Worm (Caenorhabditis elegans) whole organism, L1 larva: ENCODE measurements around the gene col-95.

Experiments
- C34B4.2 ChIP-seq: sonication (generic microtip); optimal IDR thresholded peaks from 2 replicates; lab custom pipeline; 2017; ENCODE audit warnings: mild to moderate bottlenecking, missing genetic modification characterization, missing compliant biosample characterization
- F16B12.6 ChIP-seq: fragments of 150-350 bp; optimal IDR thresholded peaks from 2 replicates; lab custom pipeline; 2014; ENCODE audit warnings: missing biosample characterization, missing genetic modification characterization
- Y116A8C.19 ChIP-seq: sonication (generic microtip); optimal IDR thresholded peaks from 2 replicates; lab custom pipeline; 2016; ENCODE audit warnings: missing compliant biosample characterization, missing genetic modification characterization, borderline replicate concordance
- alr-1 ChIP-seq: fragments of 200-800 bp; sonication (Bioruptor generic); optimal IDR thresholded peaks from 2 replicates; lab custom pipeline; 2018; ENCODE audit warnings: borderline replicate concordance, mild to moderate bottlenecking, missing genetic modification characterization, missing compliant biosample characterization
- blmp-1 ChIP-seq: fragments of 150-350 bp; optimal IDR thresholded peaks from 2 replicates; lab custom pipeline; 2014; ENCODE audit warnings: missing biosample characterization, missing genetic modification characterization
- ceh-63 ChIP-seq: fragments of 200-800 bp; sonication (Bioruptor generic); optimal IDR thresholded peaks from 2 replicates; lab custom pipeline; 2018; ENCODE audit warnings: mild to moderate bottlenecking, missing genetic modification characterization, missing compliant biosample characterization
- ceh-8 ChIP-seq: fragments of 200-800 bp; sonication (Bioruptor generic); optimal IDR thresholded peaks from 2 replicates; lab custom pipeline; 2018; ENCODE audit warnings: mild to moderate bottlenecking, missing genetic modification characterization, moderate library complexity, missing compliant biosample characterization
- ceh-82 ChIP-seq, 3 experiments: fragments of 150-350 bp in 1 of 3; sonication (generic microtip) in 2 of 3; optimal IDR thresholded peaks; 2 replicates each; lab custom pipeline; 2014 to 2017; ENCODE audit warnings: missing biosample characterization in 3 of 3, missing genetic modification characterization in 3 of 3
- ceh-90 ChIP-seq: sonication (generic microtip); optimal IDR thresholded peaks from 2 replicates; lab custom pipeline; 2016; ENCODE audit warnings: missing genetic modification characterization, missing compliant biosample characterization
- dpl-1 ChIP-seq, 3 experiments: fragments of 150-350 bp in 2 of 3; sonication (generic microtip) in 1 of 3; optimal IDR thresholded peaks; 2 replicates each; lab custom pipeline; 2014 to 2017; ENCODE audit warnings: missing biosample characterization in 3 of 3, missing genetic modification characterization in 3 of 3, missing genetic modification reagents in 3 of 3
- efl-1 ChIP-seq, 4 experiments: fragments of 150-350 bp; optimal IDR thresholded peaks in 3 of 4; peaks in 1 of 4; 1 replicate in 1 of 4; 2 replicates in 3 of 4; lab custom pipeline; 2014; ENCODE audit warnings: missing biosample characterization in 2 of 4, missing genetic modification characterization in 2 of 4, missing genetic modification reagents in 2 of 4
- egl-27 ChIP-seq, 2 experiments: fragments of 150-350 bp in 1 of 2; sonication (generic microtip); optimal IDR thresholded peaks; 3 replicates each; lab custom pipeline; 2017 to 2018; ENCODE audit warnings: missing biosample characterization in 2 of 2, missing genetic modification characterization in 2 of 2, missing genetic modification reagents in 2 of 2
- elt-2 ChIP-seq: sonication (generic microtip); optimal IDR thresholded peaks from 2 replicates; lab custom pipeline; 2016; ENCODE audit warnings: missing genetic modification characterization, mild to moderate bottlenecking, inconsistent platforms, missing compliant biosample characterization, missing genetic modification reagents
- fkh-10 ChIP-seq: sonication (generic microtip); optimal IDR thresholded peaks from 2 replicates; lab custom pipeline; 2017; ENCODE audit warnings: missing biosample characterization, missing genetic modification reagents, missing genetic modification characterization
- fkh-8 ChIP-seq: sonication (generic microtip); optimal IDR thresholded peaks from 2 replicates; lab custom pipeline; 2016; ENCODE audit warnings: mild to moderate bottlenecking, missing genetic modification characterization, missing compliant biosample characterization
- grh-1 ChIP-seq: fragments of 200-800 bp; sonication (Bioruptor generic); IDR thresholded peaks from 2 replicates; pipeline ENCODE4 v1.3.6; 2022; ENCODE audit warnings: missing genetic modification reagents, missing genetic modification characterization, missing compliant biosample characterization
- hlh-4 ChIP-seq: sonication (generic microtip); optimal IDR thresholded peaks from 2 replicates; lab custom pipeline; 2016; ENCODE audit warnings: mild to moderate bottlenecking, missing genetic modification characterization, missing compliant biosample characterization
- hpl-2 ChIP-seq: fragments of 150-350 bp; optimal IDR thresholded peaks from 2 replicates; lab custom pipeline; 2014; ENCODE audit warnings: missing biosample characterization, missing genetic modification reagents, missing genetic modification characterization
- irx-1 ChIP-seq: sonication (generic microtip); optimal IDR thresholded peaks from 2 replicates; lab custom pipeline; 2016; ENCODE audit warnings: missing genetic modification characterization, missing compliant biosample characterization
- isw-1 ChIP-seq: fragments of 200-800 bp; sonication (Bioruptor generic); IDR thresholded peaks from 2 replicates; pipeline ENCODE4 v1.3.6; 2022; ENCODE audit warnings: missing genetic modification characterization, missing compliant biosample characterization
- lin-14 ChIP-seq: fragments of 200-800 bp; sonication (Bioruptor generic); optimal IDR thresholded peaks from 2 replicates; lab custom pipeline; 2018; ENCODE audit warnings: mild to moderate bottlenecking, missing genetic modification characterization, moderate library complexity, missing compliant biosample characterization
- lir-3 ChIP-seq: sonication (generic microtip); optimal IDR thresholded peaks from 2 replicates; lab custom pipeline; 2016; ENCODE audit warnings: mild to moderate bottlenecking, missing genetic modification characterization, moderate library complexity, missing compliant biosample characterization; ENCODE audit not compliant: poor library complexity
- lsy-2 ChIP-seq, 2 experiments: fragments of 150-350 bp; optimal IDR thresholded peaks; 2 replicates each; lab custom pipeline; 2014; ENCODE audit warnings: missing biosample characterization in 2 of 2, missing genetic modification characterization in 2 of 2
- nhr-11 ChIP-seq: fragments of 150-350 bp; optimal IDR thresholded peaks from 2 replicates; lab custom pipeline; 2014; ENCODE audit warnings: missing biosample characterization, missing genetic modification characterization
- nhr-20 ChIP-seq: sonication (generic microtip); optimal IDR thresholded peaks from 2 replicates; lab custom pipeline; 2016; ENCODE audit warnings: mild to moderate bottlenecking, missing genetic modification characterization, missing compliant biosample characterization
- nhr-28 ChIP-seq: fragments of 150-350 bp; optimal IDR thresholded peaks from 2 replicates; lab custom pipeline; 2014; ENCODE audit warnings: missing biosample characterization, missing genetic modification characterization
- nhr-71 ChIP-seq: sonication (generic microtip); optimal IDR thresholded peaks from 2 replicates; lab custom pipeline; 2016; ENCODE audit warnings: mild to moderate bottlenecking, missing genetic modification characterization, moderate library complexity, missing compliant biosample characterization
- nhr-85 ChIP-seq: sonication (generic microtip); peaks from one replicate; lab custom pipeline; 2016; ENCODE audit warnings: missing genetic modification characterization, inconsistent platforms, missing compliant biosample characterization
- nhr-90 ChIP-seq: sonication (generic microtip); optimal IDR thresholded peaks from 2 replicates; lab custom pipeline; 2016; ENCODE audit warnings: mild to moderate bottlenecking, missing genetic modification characterization, missing compliant biosample characterization; ENCODE audit not compliant: poor library complexity
- pag-3 ChIP-seq: sonication (generic microtip); optimal IDR thresholded peaks from 2 replicates; lab custom pipeline; 2017; ENCODE audit warnings: missing genetic modification characterization, mild to moderate bottlenecking, missing compliant biosample characterization, antibody characterized with exemption, borderline replicate concordance; ENCODE audit not compliant: insufficient read depth
- pax-3 ChIP-seq: fragments of 200-800 bp; sonication (Bioruptor generic); optimal IDR thresholded peaks from 2 replicates; lab custom pipeline; 2018; ENCODE audit warnings: mild to moderate bottlenecking, missing genetic modification characterization, moderate library complexity, missing compliant biosample characterization
- snpc-4 ChIP-seq: fragments of 150-350 bp; optimal IDR thresholded peaks from 2 replicates; lab custom pipeline; 2014; ENCODE audit warnings: missing biosample characterization, missing genetic modification characterization
- snu-23 ChIP-seq: sonication (generic microtip); optimal IDR thresholded peaks from 2 replicates; lab custom pipeline; 2016; ENCODE audit warnings: missing genetic modification characterization, missing compliant biosample characterization
- sox-4 ChIP-seq: sonication (generic microtip); optimal IDR thresholded peaks from 2 replicates; lab custom pipeline; 2016; ENCODE audit warnings: missing genetic modification characterization, missing compliant biosample characterization
- sptf-1 ChIP-seq: fragments of 150-350 bp; optimal IDR thresholded peaks from 2 replicates; lab custom pipeline; 2014; ENCODE audit warnings: missing biosample characterization, missing genetic modification characterization
- sup-37 ChIP-seq: fragments of 200-800 bp; sonication (Bioruptor generic); optimal IDR thresholded peaks from 2 replicates; lab custom pipeline; 2018; ENCODE audit warnings: mild to moderate bottlenecking, missing genetic modification characterization, missing compliant biosample characterization
- swsn-7 ChIP-seq: sonication (generic microtip); optimal IDR thresholded peaks from 2 replicates; lab custom pipeline; 2016; ENCODE audit warnings: missing genetic modification characterization, missing compliant biosample characterization
- tlp-1 ChIP-seq: fragments of 150-350 bp; optimal IDR thresholded peaks from 2 replicates; lab custom pipeline; 2014; ENCODE audit warnings: missing biosample characterization, missing genetic modification characterization
- unc-86 ChIP-seq: sonication (generic microtip); optimal IDR thresholded peaks from 2 replicates; lab custom pipeline; 2016; ENCODE audit warnings: missing genetic modification characterization, missing compliant biosample characterization
- zag-1 ChIP-seq: fragments of 150-350 bp; optimal IDR thresholded peaks from 2 replicates; lab custom pipeline; 2014; ENCODE audit warnings: missing biosample characterization, missing genetic modification characterization

Gene col-95

ce11 chrIII:11705930-11706329, 2.1 kb downstream of the col-95 start:
- TF ChIP-seq ceh-8 (GFP tag; lab: Kevin White, UChicago) (peak; percentile 40), pag-3 (tag; lab: Kevin White, UChicago) (no peak)

ce11 chrIII:11706665-11707064, 2.9 kb downstream of the col-95 start, which contains the start of gene col-96:
Gene col-96 (minus strand): TSS chrIII:11706765.
- TF ChIP-seq blmp-1 (tag; lab: Kevin White, UChicago) = peak; percentile 15
- no peak for TF ChIP-seq lir-3 (tag; lab: Kevin White, UChicago)
- no peak for TF ChIP-seq elt-2

- no peak for TF ChIP-seq snu-23 (GFP tag; lab: Kevin White, UChicago)
- no peak for TF ChIP-seq nhr-11 (tag; lab: Kevin White, UChicago)
- TF ChIP-seq nhr-71 (tag; lab: Kevin White, UChicago) = no peak
- TF ChIP-seq dpl-1 (GFP tag; optimal IDR thresholded peaks at IDR 0.05; lab: Kevin White, UChicago) = no peak
- no peak for TF ChIP-seq lin-14 (GFP tag; lab: Kevin White, UChicago)
- TF ChIP-seq, all 84 proteins: peak for 0
Measured at ce11 chrIII:11708722-11709121, 4.9 kb downstream of the col-95 start, which contains the start of gene Y41C4A.8. Gene Y41C4A.8 (minus strand): TSS chrIII:11708822.

ce11 chrIII:11718548-11718947, 14.8 kb downstream of the col-95 start, which contains the start of gene Y41C4A.9:
Gene Y41C4A.9 (minus strand): TSS chrIII:11718645.
- TF ChIP-seq nhr-85 (tag; lab: Kevin White, UChicago) (peak; percentile 73), efl-1 (optimal IDR thresholded peaks at IDR 0.05; lab: Kevin White, UChicago) (peak; percentile 29 to 58), efl-1 (GFP tag; optimal IDR thresholded peaks at IDR 0.05 in 1 of 2; lab: Kevin White, UChicago) (peak; percentile 10 to 87), dpl-1 (GFP tag; optimal IDR thresholded peaks at IDR 0.05; lab: Kevin White, UChicago) (peak in 1 of 3 experiments; percentile 22), hlh-4 (tag; lab: Kevin White, UChicago) (no peak), F16B12.6 (tag; lab: Kevin White, UChicago) (no peak), ceh-8 (GFP tag; lab: Kevin White, UChicago) (no peak), nhr-90 (no peak), alr-1 (no peak)

- TF ChIP-seq lsy-2 (tag; optimal IDR thresholded peaks at IDR 0.05; lab: Kevin White, UChicago) = peak; percentile 74 to 84
- no peak for TF ChIP-seq hpl-2 (GFP tag; lab: Kevin White, UChicago)
- TF ChIP-seq ceh-8 (GFP tag; lab: Kevin White, UChicago) = peak; percentile 29
- peak; percentile 67 for TF ChIP-seq isw-1 (GFP tag; lab: Robert Waterston, UW)
- TF ChIP-seq ceh-82 (tag; optimal IDR thresholded peaks at IDR 0.05; lab: Kevin White, UChicago) = peak; percentile 27 to 86 (median 59)
- TF ChIP-seq sox-4 = no peak
- peak; percentile 68 for TF ChIP-seq pax-3 (tag; lab: Kevin White, UChicago)
- TF ChIP-seq Y116A8C.19 (tag; lab: Kevin White, UChicago) = no peak
- TF ChIP-seq swsn-7 = peak; percentile 73
- no peak for TF ChIP-seq ceh-90
- TF ChIP-seq fkh-8 (tag; lab: Kevin White, UChicago) = peak; percentile 63
- no peak for TF ChIP-seq lir-3 (tag; lab: Kevin White, UChicago)
- no peak for TF ChIP-seq sup-37 (GFP tag; lab: Kevin White, UChicago)
- no peak for TF ChIP-seq sptf-1 (tag; lab: Kevin White, UChicago)
- peak; percentile 29 for TF ChIP-seq snpc-4
- TF ChIP-seq grh-1 (GFP tag; lab: Robert Waterston, UW) = peak; percentile 67
- no peak for TF ChIP-seq pag-3 (tag; lab: Kevin White, UChicago)
- TF ChIP-seq egl-27 (tag; optimal IDR thresholded peaks at IDR 0.05; lab: Kevin White, UChicago) = no peak
- no peak for TF ChIP-seq nhr-28 (tag; lab: Kevin White, UChicago)
- TF ChIP-seq efl-1 (optimal IDR thresholded peaks at IDR 0.05; lab: Kevin White, UChicago) = peak; percentile 98 to 99
- peak; percentile 100 for TF ChIP-seq efl-1 (GFP tag; optimal IDR thresholded peaks at IDR 0.05 in 1 of 2; lab: Kevin White, UChicago)
- no peak for TF ChIP-seq alr-1
- no peak for TF ChIP-seq ceh-63 (GFP tag; lab: Kevin White, UChicago)
- TF ChIP-seq irx-1 (tag; lab: Kevin White, UChicago) = peak; percentile 76
- no peak for TF ChIP-seq zag-1 (tag; lab: Kevin White, UChicago)
- no peak for TF ChIP-seq C34B4.2 (tag; lab: Kevin White, UChicago)
- peak; percentile 80 for TF ChIP-seq nhr-20
- TF ChIP-seq unc-86 (tag; lab: Kevin White, UChicago) = peak; percentile 60
- TF ChIP-seq hlh-4 (tag; lab: Kevin White, UChicago) = no peak
- TF ChIP-seq fkh-10 (GFP tag; lab: Kevin White, UChicago) = no peak
- no peak for TF ChIP-seq tlp-1 (tag; lab: Kevin White, UChicago)
- TF ChIP-seq snu-23 (GFP tag; lab: Kevin White, UChicago) = peak; percentile 77
Measured at ce11 chrIII:11719400-11719875, 15.6 kb downstream of the col-95 start, which contains the start of the genes elb-1 and Y41C4A.11. Gene elb-1 (minus strand): TSS chrIII:11719450. Gene Y41C4A.11 (plus strand): TSS chrIII:11719860.
